Fruit fly (Drosophila melanogaster) whole organism, embryonic: ENCODE measurements around the gene Mgat4b.

ENCODE experiments used
- CG10543 ChIP-seq: fragments of 200-800 bp; sonication (Bioruptor generic); optimal IDR thresholded peaks from 3 replicates; lab custom pipeline; 2017; ENCODE audit warnings: missing biosample characterization, mild to moderate bottlenecking, missing genetic modification characterization, moderate library complexity
- CG11093 ChIP-seq: fragments of 200-800 bp; sonication (Bioruptor generic); IDR thresholded peaks from 3 replicates; pipeline ENCODE4 v1.3.6; 2022; ENCODE audit warnings: missing biosample characterization, missing genetic modification characterization
- CG1529 ChIP-seq: fragments of 200-800 bp; sonication (Bioruptor generic); optimal IDR thresholded peaks from 3 replicates; lab custom pipeline; 2018; ENCODE audit warnings: missing biosample characterization, missing genetic modification characterization
- CG15601 ChIP-seq: fragments of 200-800 bp; sonication (Bioruptor generic); optimal IDR thresholded peaks from 3 replicates; lab custom pipeline; 2019; ENCODE audit warnings: missing biosample characterization, mild to moderate bottlenecking, missing genetic modification characterization, moderate library complexity
- CG15696 ChIP-seq: fragments of 200-800 bp; sonication (Bioruptor generic); optimal IDR thresholded peaks from 2 replicates; lab custom pipeline; 2019; ENCODE audit warnings: missing biosample characterization, mild to moderate bottlenecking, missing genetic modification characterization, moderate library complexity
- CG16813 ChIP-seq: fragments of 200-800 bp; sonication (Bioruptor generic); IDR thresholded peaks from 3 replicates; pipeline ENCODE4 v1.3.6; 2022; ENCODE audit warnings: missing biosample characterization, missing genetic modification characterization; ENCODE audit not compliant: partially characterized antibody
- CG2116 ChIP-seq: fragments of 200-800 bp; sonication (Bioruptor generic); optimal IDR thresholded peaks from 3 replicates; lab custom pipeline; 2018; ENCODE audit warnings: missing biosample characterization, mild to moderate bottlenecking, missing genetic modification characterization
- CG30431 ChIP-seq: fragments of 200-800 bp; sonication (Bioruptor generic); optimal IDR thresholded peaks from 2 replicates; lab custom pipeline; 2017; ENCODE audit warnings: missing biosample characterization, missing genetic modification characterization
- CG32772 ChIP-seq: fragments of 200-800 bp; sonication (Bioruptor generic); IDR thresholded peaks from 2 replicates; pipeline ENCODE4 v1.3.6; 2022; ENCODE audit warnings: missing biosample characterization, missing genetic modification characterization
- CG3847 ChIP-seq: fragments of 200-800 bp; sonication (Bioruptor generic); IDR thresholded peaks from 2 replicates; pipeline ENCODE4 v1.3.6; 2022; ENCODE audit warnings: missing biosample characterization, missing genetic modification characterization
- CG4360 ChIP-seq: fragments of 200-800 bp; sonication (Bioruptor generic); IDR thresholded peaks from 2 replicates; pipeline ENCODE4 v1.3.6; 2022; ENCODE audit warnings: missing biosample characterization, missing genetic modification characterization
- CG6813 ChIP-seq: fragments of 200-800 bp; sonication (Bioruptor generic); optimal IDR thresholded peaks from 2 replicates; lab custom pipeline; 2017; ENCODE audit warnings: missing biosample characterization, missing genetic modification characterization, mild to moderate bottlenecking, moderate library complexity, missing genetic modification reagents
- CG7928 ChIP-seq: fragments of 200-800 bp; sonication (Bioruptor generic); optimal IDR thresholded peaks from 2 replicates; lab custom pipeline; 2017; ENCODE audit warnings: missing biosample characterization, mild to moderate bottlenecking, missing genetic modification characterization
- CG8290 ChIP-seq, 3 experiments: fragments of 200-800 bp; sonication (Bioruptor generic); optimal IDR thresholded peaks; 2 replicates each; lab custom pipeline; 2016 to 2019; ENCODE audit warnings: missing biosample characterization in 3 of 3, missing genetic modification characterization in 3 of 3, mild to moderate bottlenecking in 2 of 3, moderate library complexity in 1 of 3
- Deaf1 ChIP-seq: fragments of 200-800 bp; optimal IDR thresholded peaks from 3 replicates; lab custom pipeline; 2019; ENCODE audit warnings: missing biosample characterization, mild to moderate bottlenecking, missing genetic modification characterization, moderate library complexity
- Dp ChIP-seq: fragments of 200-800 bp; sonication (Bioruptor generic); optimal IDR thresholded peaks from 2 replicates; lab custom pipeline; 2018; ENCODE audit warnings: missing biosample characterization, mild to moderate bottlenecking, missing genetic modification characterization, moderate library complexity
- H15 ChIP-seq: fragments of 200-800 bp; sonication (Bioruptor generic); IDR thresholded peaks from 3 replicates; pipeline ENCODE4 v1.3.6; 2022; ENCODE audit warnings: missing biosample characterization, missing genetic modification characterization
- Hsf ChIP-seq: fragments of 200-800 bp; sonication (Bioruptor generic); optimal IDR thresholded peaks from 3 replicates; lab custom pipeline; 2016; ENCODE audit warnings: missing biosample characterization, missing genetic modification characterization
- Myb ChIP-seq: fragments of 200-800 bp; sonication (Bioruptor generic); optimal IDR thresholded peaks from 2 replicates; lab custom pipeline; 2016; ENCODE audit warnings: missing biosample characterization, missing genetic modification characterization
- Neu2 ChIP-seq: fragments of 200-800 bp; sonication (Bioruptor generic); optimal IDR thresholded peaks from 3 replicates; lab custom pipeline; 2016; ENCODE audit warnings: missing biosample characterization, missing genetic modification characterization, borderline replicate concordance
- Nf-YB ChIP-seq: fragments of 200-800 bp; sonication (Bioruptor generic); optimal IDR thresholded peaks from 3 replicates; lab custom pipeline; 2019; ENCODE audit warnings: missing biosample characterization, mild to moderate bottlenecking, missing genetic modification characterization, moderate library complexity
- Opbp ChIP-seq: fragments of 200-800 bp; sonication (Bioruptor generic); IDR thresholded peaks from 3 replicates; pipeline ENCODE4 v1.3.6; 2022; ENCODE audit warnings: missing biosample characterization, missing genetic modification characterization; ENCODE audit not compliant: partially characterized antibody
- Poxn ChIP-seq: fragments of 200-800 bp; sonication (Bioruptor generic); IDR thresholded peaks from 2 replicates; pipeline ENCODE4 v1.3.6; 2022; ENCODE audit warnings: missing biosample characterization, missing genetic modification characterization
- Spps ChIP-seq: fragments of 200-800 bp; sonication (Bioruptor generic); optimal IDR thresholded peaks from 2 replicates; lab custom pipeline; 2018; ENCODE audit warnings: missing biosample characterization, mild to moderate bottlenecking, missing genetic modification characterization
- Stat92E ChIP-seq, 3 experiments: fragments of >200 bp in 2 of 3; fragments of 200-800 bp in 1 of 3; sonication (Bioruptor generic) in 1 of 3; optimal IDR thresholded peaks; 2 replicates each; lab custom pipeline; 2017 to 2019; ENCODE audit warnings: missing biosample characterization in 3 of 3, missing genetic modification characterization in 3 of 3, mild to moderate bottlenecking in 1 of 3, moderate library complexity in 1 of 3
- ac ChIP-seq: fragments of 200-800 bp; sonication (Bioruptor generic); optimal IDR thresholded peaks from 3 replicates; lab custom pipeline; 2017; ENCODE audit warnings: missing biosample characterization, mild to moderate bottlenecking, missing genetic modification characterization
- al ChIP-seq: fragments of 200-800 bp; sonication (Bioruptor generic); IDR thresholded peaks from 2 replicates; pipeline ENCODE4 v1.3.6; 2022; ENCODE audit warnings: missing biosample characterization, missing genetic modification characterization
- ara ChIP-seq: fragments of 200-800 bp; sonication (Bioruptor generic); IDR thresholded peaks from 2 replicates; pipeline ENCODE4 v1.3.6; 2022; ENCODE audit warnings: missing biosample characterization, missing genetic modification characterization
- bab2 ChIP-seq: fragments of 200-800 bp; sonication (Bioruptor generic); optimal IDR thresholded peaks from 2 replicates; lab custom pipeline; 2016; ENCODE audit warnings: missing biosample characterization, missing genetic modification characterization
- br ChIP-seq: fragments of >200 bp; optimal IDR thresholded peaks from 2 replicates; lab custom pipeline; 2017
- crol ChIP-seq: fragments of 200-800 bp; sonication (Bioruptor generic); IDR thresholded peaks from 2 replicates; pipeline ENCODE4 v1.3.6; 2022; ENCODE audit warnings: missing biosample characterization, missing genetic modification characterization
- crp ChIP-seq, 2 experiments: fragments of 200-800 bp; sonication (Bioruptor generic); optimal IDR thresholded peaks; 2 replicates in 1 of 2; 3 replicates in 1 of 2; lab custom pipeline; 2017; ENCODE audit warnings: missing biosample characterization in 2 of 2, missing genetic modification characterization in 2 of 2, mild to moderate bottlenecking in 1 of 2, moderate library complexity in 1 of 2
- dan ChIP-seq: fragments of 200-800 bp; sonication (Bioruptor generic); IDR thresholded peaks from 2 replicates; pipeline ENCODE4 v1.3.6; 2022; ENCODE audit warnings: missing biosample characterization, missing genetic modification characterization
- exex ChIP-seq: fragments of 200-800 bp; sonication (Bioruptor generic); optimal IDR thresholded peaks from 4 replicates; lab custom pipeline; 2018; ENCODE audit warnings: missing biosample characterization, mild to moderate bottlenecking, missing genetic modification characterization, moderate library complexity
- fd96Cb ChIP-seq: fragments of 200-800 bp; sonication (Bioruptor generic); optimal IDR thresholded peaks from 2 replicates; lab custom pipeline; 2018; ENCODE audit warnings: missing biosample characterization, mild to moderate bottlenecking, missing genetic modification characterization, moderate library complexity
- gem ChIP-seq: fragments of 200-800 bp; sonication (Bioruptor generic); optimal IDR thresholded peaks from 2 replicates; lab custom pipeline; 2019; ENCODE audit warnings: missing biosample characterization, mild to moderate bottlenecking, missing genetic modification characterization, moderate library complexity
- hbn ChIP-seq: fragments of 200-800 bp; sonication (Bioruptor generic); IDR thresholded peaks from 2 replicates; pipeline ENCODE4 v1.3.6; 2022; ENCODE audit warnings: missing biosample characterization, missing genetic modification characterization; ENCODE audit not compliant: partially characterized antibody
- inv ChIP-seq: fragments of 200-800 bp; sonication (Bioruptor generic); IDR thresholded peaks from 2 replicates; pipeline ENCODE4 v1.3.6; 2022; ENCODE audit warnings: missing biosample characterization, missing genetic modification characterization; ENCODE audit not compliant: partially characterized antibody
- pfk ChIP-seq: fragments of 200-800 bp; sonication (Bioruptor generic); optimal IDR thresholded peaks from 2 replicates; lab custom pipeline; 2018; ENCODE audit warnings: missing biosample characterization, mild to moderate bottlenecking, missing genetic modification characterization, moderate library complexity
- pho ChIP-seq: fragments of 200-800 bp; sonication (Bioruptor generic); optimal IDR thresholded peaks from 2 replicates; lab custom pipeline; 2016; ENCODE audit warnings: missing biosample characterization, missing genetic modification characterization
- phol ChIP-seq: fragments of 200-800 bp; sonication (Bioruptor generic); optimal IDR thresholded peaks from 3 replicates; lab custom pipeline; 2018; ENCODE audit warnings: missing biosample characterization, mild to moderate bottlenecking, missing genetic modification characterization, moderate library complexity
- prd ChIP-seq, 3 experiments: fragments of >200 bp in 2 of 3; fragments of 200-800 bp in 1 of 3; sonication (Bioruptor generic) in 1 of 3; optimal IDR thresholded peaks in 2 of 3; IDR thresholded peaks in 1 of 3; 2 replicates in 2 of 3; 3 replicates in 1 of 3; pipeline versions ENCODE4 v1.3.6 to Lab custom; 2017 to 2022; ENCODE audit warnings: missing biosample characterization in 1 of 3, missing genetic modification characterization in 1 of 3
- pzg ChIP-seq: fragments of 200-800 bp; sonication (Bioruptor generic); optimal IDR thresholded peaks from 3 replicates; lab custom pipeline; 2018; ENCODE audit warnings: missing biosample characterization, mild to moderate bottlenecking, missing genetic modification characterization, moderate library complexity
- salm ChIP-seq: fragments of 200-800 bp; sonication (Bioruptor generic); optimal IDR thresholded peaks from 2 replicates; lab custom pipeline; 2018; ENCODE audit warnings: missing biosample characterization, mild to moderate bottlenecking, missing genetic modification characterization
- sim ChIP-seq: fragments of 200-800 bp; sonication (Bioruptor generic); IDR thresholded peaks from 2 replicates; pipeline ENCODE4 v1.3.6; 2022; ENCODE audit warnings: missing biosample characterization, missing genetic modification characterization
- sima ChIP-seq: fragments of 200-800 bp; sonication (Bioruptor generic); optimal IDR thresholded peaks from 2 replicates; lab custom pipeline; 2016; ENCODE audit warnings: missing biosample characterization, missing genetic modification characterization
- sna ChIP-seq: fragments of 200-800 bp; sonication (Bioruptor generic); IDR thresholded peaks from 2 replicates; pipeline ENCODE4 v1.3.6; 2022; ENCODE audit warnings: missing biosample characterization, missing genetic modification characterization; ENCODE audit not compliant: partially characterized antibody
- tna ChIP-seq: fragments of 200-800 bp; sonication (Bioruptor generic); IDR thresholded peaks from 2 replicates; pipeline ENCODE4 v1.3.6; 2022; ENCODE audit warnings: missing biosample characterization, missing genetic modification characterization; ENCODE audit not compliant: partially characterized antibody

The Mgat4b gene

dm6 chr3L:14784949-14785408 lies 15.9 kb upstream of the Mgat4b start (continued):
- TF ChIP-seq pzg, result no peak
- no peak for TF ChIP-seq Opbp (GFP tag; lab: Robert Waterston, UW)
- TF ChIP-seq crp (GFP tag; optimal IDR thresholded peaks at IDR 0.05; lab: Kevin White, UChicago), result peak in 1 of 2 experiments; percentile 49
- peak; percentile 92 for TF ChIP-seq CG30431
- TF ChIP-seq exex (tag; lab: Kevin White, UChicago), result peak; percentile 90
- TF ChIP-seq CG3847 (GFP tag; lab: Robert Waterston, UW), result peak; percentile 92
- TF ChIP-seq pfk (GFP tag; lab: Kevin White, UChicago), result peak; percentile 35
- peak; percentile 80 for TF ChIP-seq H15 (GFP tag; lab: Robert Waterston, UW)
- no peak for TF ChIP-seq inv (GFP tag; lab: Robert Waterston, UW)
- TF ChIP-seq CG8290 (GFP tag; optimal IDR thresholded peaks at IDR 0.05; lab: Kevin White, UChicago), result peak; percentile 95
- peak; percentile 74 to 91 for TF ChIP-seq CG8290 (tag; optimal IDR thresholded peaks at IDR 0.05; lab: Kevin White, UChicago)
- TF ChIP-seq ac (GFP tag; lab: Kevin White, UChicago), result peak; percentile 92
- TF ChIP-seq dan (GFP tag; lab: Robert Waterston, UW), result no peak; the same call in 1 of the 2 replicates
- peak; percentile 96 for TF ChIP-seq CG15601 (tag; lab: Kevin White, UChicago)
- TF ChIP-seq Spps (tag; lab: Kevin White, UChicago), result peak; percentile 96
- no peak for TF ChIP-seq tna (GFP tag; lab: Robert Waterston, UW)
- TF ChIP-seq CG7928 (GFP tag; lab: Kevin White, UChicago), result peak; percentile 78
- TF ChIP-seq ara (GFP tag; lab: Robert Waterston, UW), result peak; percentile 91
- peak; percentile 94 for TF ChIP-seq pho
- peak; percentile 35; the same call in 1 of the 2 replicates for TF ChIP-seq CG4360 (GFP tag; lab: Robert Waterston, UW)
- peak; percentile 89 for TF ChIP-seq CG32772 (GFP tag; lab: Robert Waterston, UW)
- peak; percentile 94 for TF ChIP-seq bab2 (GFP tag; lab: Kevin White, UChicago)
- TF ChIP-seq crol (GFP tag; lab: Robert Waterston, UW), result peak; percentile 30; the same call in 1 of the 2 replicates
- peak; percentile 80 for TF ChIP-seq CG2116 (GFP tag; lab: Kevin White, UChicago)
- peak; percentile 82 for TF ChIP-seq sima (GFP tag; lab: Kevin White, UChicago)
- no peak for TF ChIP-seq prd (optimal IDR thresholded peaks at IDR 0.05; lab: Kevin White, UChicago)
- TF ChIP-seq prd (GFP tag; IDR thresholded peaks at IDR 0.05; lab: Robert Waterston, UW), result peak; percentile 94
- peak; percentile 65 for TF ChIP-seq Neu2 (GFP tag; lab: Kevin White, UChicago)
- TF ChIP-seq CG15696 (tag; lab: Kevin White, UChicago), result peak; percentile 95
- peak; percentile 98 for TF ChIP-seq fd96Cb
- TF ChIP-seq Nf-YB, result peak; percentile 88
- TF ChIP-seq gem, result peak; percentile 98
- peak; percentile 96 for TF ChIP-seq Hsf (GFP tag; lab: Kevin White, UChicago)
- TF ChIP-seq CG10543 (GFP tag; lab: Kevin White, UChicago), result peak; percentile 98
- peak; percentile 79 for TF ChIP-seq Myb
- peak; percentile 95 for TF ChIP-seq salm (tag; lab: Kevin White, UChicago)
- no peak for TF ChIP-seq hbn
- TF ChIP-seq sim (GFP tag; lab: Robert Waterston, UW), result peak; percentile 54; the same call in 1 of the 2 replicates
- TF ChIP-seq Poxn (GFP tag; lab: Robert Waterston, UW), result peak; percentile 70
- TF ChIP-seq CG1529 (GFP tag; lab: Kevin White, UChicago), result peak; percentile 97
- peak in 1 of 3 experiments; percentile 94 for TF ChIP-seq Stat92E (GFP tag; optimal IDR thresholded peaks at IDR 0.05; lab: Kevin White, UChicago)
- peak; percentile 96 for TF ChIP-seq CG6813 (GFP tag; lab: Kevin White, UChicago)
- TF ChIP-seq Dp (GFP tag; lab: Kevin White, UChicago), result peak; percentile 11
- no peak for TF ChIP-seq br
- peak; percentile 91 for TF ChIP-seq al
- no peak for TF ChIP-seq sna (GFP tag; lab: Robert Waterston, UW)
- peak; percentile 90 for TF ChIP-seq CG11093 (GFP tag; lab: Robert Waterston, UW)
- no peak for TF ChIP-seq CG16813 (GFP tag; lab: Robert Waterston, UW)
- peak; percentile 83 for TF ChIP-seq Deaf1 (tag; lab: Kevin White, UChicago)
- peak; percentile 98 for TF ChIP-seq phol (tag; lab: Kevin White, UChicago)
